Worm (Caenorhabditis elegans) whole organism, young adult: ENCODE measurements around the gene Y41E3.19.
A peak's percentile ranks its signal among the peaks of the same experiment; 100 is the strongest.

Source experiments
- B0261.1 ChIP-seq: sonication (generic microtip); optimal IDR thresholded peaks from 2 replicates; lab custom pipeline; 2016; ENCODE audit warnings: mild to moderate bottlenecking, missing genetic modification characterization, moderate library complexity, missing compliant biosample characterization
- C06A6.2 ChIP-seq: fragments of 200-800 bp; sonication (Bioruptor generic); conservative IDR thresholded peaks from 2 replicates; pipeline ENCODE4 v1.3.6; 2022; ENCODE audit warnings: missing genetic modification characterization, missing compliant biosample characterization
- C17E4.6 ChIP-seq: fragments of 200-800 bp; sonication (Bioruptor generic); IDR thresholded peaks from 2 replicates; pipeline ENCODE4 v1.3.6; 2022; ENCODE audit warnings: missing genetic modification reagents, missing genetic modification characterization, missing compliant biosample characterization
- F10E7.11 ChIP-seq: sonication (generic microtip); optimal IDR thresholded peaks from 2 replicates; lab custom pipeline; 2017; ENCODE audit warnings: mild to moderate bottlenecking, missing genetic modification characterization, moderate library complexity, missing compliant biosample characterization
- F37B4.10 ChIP-seq: fragments of 200-800 bp; sonication (Bioruptor generic); IDR thresholded peaks from 2 replicates; pipeline ENCODE4 v1.3.6; 2022; ENCODE audit warnings: missing genetic modification characterization, missing compliant biosample characterization
- F52B5.7 ChIP-seq: sonication (generic microtip); optimal IDR thresholded peaks from 2 replicates; lab custom pipeline; 2016; ENCODE audit warnings: mild to moderate bottlenecking, missing genetic modification characterization, missing compliant biosample characterization
- F57C9.4 ChIP-seq: sonication (generic microtip); optimal IDR thresholded peaks from 2 replicates; lab custom pipeline; 2017; ENCODE audit warnings: mild to moderate bottlenecking, missing genetic modification characterization, missing compliant biosample characterization
- K12H6.12 ChIP-seq: fragments of 200-800 bp; sonication (Bioruptor generic); optimal IDR thresholded peaks from 2 replicates; lab custom pipeline; 2018; ENCODE audit warnings: mild to moderate bottlenecking, missing genetic modification characterization, missing compliant biosample characterization
- T07F8.4 ChIP-seq: sonication (generic microtip); optimal IDR thresholded peaks from 2 replicates; lab custom pipeline; 2016; ENCODE audit warnings: mild to moderate bottlenecking, missing genetic modification characterization, moderate library complexity, missing compliant biosample characterization
- Y56A3A.18 ChIP-seq: fragments of 200-800 bp; sonication (Bioruptor generic); IDR thresholded peaks from 2 replicates; pipeline ENCODE4 v1.3.6; 2022; ENCODE audit warnings: missing genetic modification reagents, missing genetic modification characterization, missing compliant biosample characterization
- Y79H2A.3 ChIP-seq: fragments of 200-800 bp; sonication (Bioruptor generic); conservative IDR thresholded peaks from 2 replicates; pipeline ENCODE4 v1.3.6; 2022; ENCODE audit warnings: missing genetic modification reagents, missing genetic modification characterization, missing compliant biosample characterization
- Y95B8A.8 ChIP-seq: fragments of 200-800 bp; sonication (Bioruptor generic); IDR thresholded peaks from 2 replicates; pipeline ENCODE4 v1.3.6; 2022; ENCODE audit warnings: missing genetic modification reagents, missing genetic modification characterization, missing compliant biosample characterization
- athp-1 ChIP-seq: sonication (generic microtip); optimal IDR thresholded peaks from 2 replicates; lab custom pipeline; 2017; ENCODE audit warnings: mild to moderate bottlenecking, missing genetic modification characterization, missing compliant biosample characterization
- attf-3 ChIP-seq: fragments of 200-800 bp; sonication (Bioruptor generic); conservative IDR thresholded peaks from 2 replicates; pipeline ENCODE4 v1.3.6; 2022; ENCODE audit warnings: missing genetic modification reagents, missing genetic modification characterization, missing compliant biosample characterization
- attf-5 ChIP-seq: fragments of 200-800 bp; sonication (Bioruptor generic); optimal IDR thresholded peaks from 2 replicates; lab custom pipeline; 2018; ENCODE audit warnings: mild to moderate bottlenecking, missing genetic modification characterization, missing compliant biosample characterization
- cebp-1 ChIP-seq, 2 experiments: fragments of 200-800 bp in 1 of 2; sonication (Bioruptor generic) in 1 of 2; sonication (generic microtip) in 1 of 2; IDR thresholded peaks in 1 of 2; optimal IDR thresholded peaks in 1 of 2; 2 replicates each; pipeline versions ENCODE4 v1.3.6 to Lab custom; 2017 to 2022; ENCODE audit warnings: missing compliant biosample characterization in 2 of 2, missing genetic modification characterization in 2 of 2, mild to moderate bottlenecking in 1 of 2, missing genetic modification reagents in 1 of 2, moderate library complexity in 1 of 2
- ceh-100 ChIP-seq: fragments of 200-800 bp; sonication (Bioruptor generic); IDR thresholded peaks from 2 replicates; pipeline ENCODE4 v1.3.6; 2022; ENCODE audit warnings: missing genetic modification reagents, missing genetic modification characterization, missing compliant biosample characterization
- ceh-40 ChIP-seq: fragments of 200-800 bp; sonication (Bioruptor generic); IDR thresholded peaks from 2 replicates; pipeline ENCODE4 v1.3.6; 2022; ENCODE audit warnings: missing genetic modification characterization, missing compliant biosample characterization
- dox-1 ChIP-seq: fragments of 200-800 bp; sonication (Bioruptor generic); IDR thresholded peaks from 2 replicates; pipeline ENCODE4 v1.3.6; 2022; ENCODE audit warnings: missing genetic modification reagents, missing genetic modification characterization, missing compliant biosample characterization
- egl-44 ChIP-seq: fragments of 200-800 bp; sonication (Bioruptor generic); IDR thresholded peaks from 2 replicates; pipeline ENCODE4 v1.3.6; 2022; ENCODE audit warnings: missing genetic modification reagents, missing genetic modification characterization, missing compliant biosample characterization
- ekl-4 ChIP-seq: fragments of 200-800 bp; sonication (Bioruptor generic); IDR thresholded peaks from 2 replicates; pipeline ENCODE4 v1.3.6; 2022; ENCODE audit warnings: missing genetic modification reagents, missing genetic modification characterization, missing compliant biosample characterization
- ets-4 ChIP-seq: fragments of 200-800 bp; sonication (Bioruptor generic); optimal IDR thresholded peaks from 2 replicates; lab custom pipeline; 2018; ENCODE audit warnings: mild to moderate bottlenecking, missing genetic modification characterization, missing compliant biosample characterization
- fkh-3 ChIP-seq: sonication (generic microtip); optimal IDR thresholded peaks from 2 replicates; lab custom pipeline; 2016; ENCODE audit warnings: mild to moderate bottlenecking, missing genetic modification characterization, missing compliant biosample characterization
- hlh-26 ChIP-seq: fragments of 200-800 bp; sonication (Bioruptor generic); conservative IDR thresholded peaks from 2 replicates; pipeline ENCODE4 v1.3.6; 2022; ENCODE audit warnings: missing genetic modification reagents, missing genetic modification characterization, missing compliant biosample characterization
- hsf-1 ChIP-seq: fragments of 200-800 bp; sonication (Bioruptor generic); IDR thresholded peaks from 2 replicates; pipeline ENCODE4 v1.3.6; 2022; ENCODE audit warnings: missing genetic modification reagents, missing genetic modification characterization, missing compliant biosample characterization
- lag-1 ChIP-seq: fragments of 200-800 bp; sonication (Bioruptor generic); IDR thresholded peaks from 2 replicates; pipeline ENCODE4 v1.3.6; 2022; ENCODE audit warnings: missing genetic modification reagents, missing genetic modification characterization, missing compliant biosample characterization
- lsy-27 ChIP-seq: sonication (generic microtip); optimal IDR thresholded peaks from 2 replicates; lab custom pipeline; 2017; ENCODE audit warnings: missing genetic modification characterization, mild to moderate bottlenecking, missing compliant biosample characterization, antibody characterized with exemption, missing genotype, borderline replicate concordance; ENCODE audit not compliant: insufficient read depth
- madf-10 ChIP-seq: sonication (generic microtip); optimal IDR thresholded peaks from 2 replicates; lab custom pipeline; 2016; ENCODE audit warnings: mild to moderate bottlenecking, missing genetic modification characterization, missing compliant biosample characterization
- madf-8 ChIP-seq: fragments of 200-800 bp; sonication (Bioruptor generic); conservative IDR thresholded peaks from 2 replicates; pipeline ENCODE4 v1.3.6; 2022; ENCODE audit warnings: missing genetic modification reagents, missing genetic modification characterization, missing compliant biosample characterization
- mes-4 ChIP-seq: sonication (generic microtip); optimal IDR thresholded peaks from 2 replicates; lab custom pipeline; 2016; ENCODE audit warnings: missing genotype, missing genetic modification characterization, missing compliant biosample characterization
- nfya-1 ChIP-seq: sonication (generic microtip); optimal IDR thresholded peaks from 2 replicates; lab custom pipeline; 2017; ENCODE audit warnings: antibody characterized with exemption, missing compliant biosample characterization, missing genetic modification characterization, borderline replicate concordance; ENCODE audit not compliant: insufficient read depth
- nfya-2 ChIP-seq: fragments of 200-800 bp; sonication (Bioruptor generic); IDR thresholded peaks from 2 replicates; pipeline ENCODE4 v1.3.6; 2022; ENCODE audit warnings: missing genetic modification reagents, missing genetic modification characterization, missing compliant biosample characterization
- nhr-179 ChIP-seq: sonication (generic microtip); optimal IDR thresholded peaks from 2 replicates; lab custom pipeline; 2016; ENCODE audit warnings: mild to moderate bottlenecking, missing genetic modification characterization, missing compliant biosample characterization
- nhr-27 ChIP-seq: fragments of 200-800 bp; sonication (Bioruptor generic); optimal IDR thresholded peaks from 2 replicates; lab custom pipeline; 2018; ENCODE audit warnings: mild to moderate bottlenecking, missing genetic modification characterization, moderate library complexity, missing compliant biosample characterization
- nhr-90 ChIP-seq: sonication (generic microtip); optimal IDR thresholded peaks from 2 replicates; lab custom pipeline; 2016; ENCODE audit warnings: missing genotype, mild to moderate bottlenecking, missing genetic modification characterization, missing compliant biosample characterization
- pha-4 ChIP-seq: fragments of 150-350 bp; sonication (generic microtip); optimal IDR thresholded peaks from 2 replicates; lab custom pipeline; 2014; ENCODE audit warnings: missing biosample characterization, missing genetic modification reagents, missing genetic modification characterization
- rcor-1 ChIP-seq: fragments of 200-800 bp; sonication (Bioruptor generic); IDR thresholded peaks from 2 replicates; pipeline ENCODE4 v1.3.6; 2022; ENCODE audit warnings: missing genetic modification reagents, missing genetic modification characterization, missing compliant biosample characterization
- repo-1 ChIP-seq: sonication (generic microtip); optimal IDR thresholded peaks from 2 replicates; lab custom pipeline; 2017; ENCODE audit warnings: mild to moderate bottlenecking, missing genetic modification characterization, missing compliant biosample characterization
- sdz-38 ChIP-seq: sonication (generic microtip); optimal IDR thresholded peaks from 2 replicates; lab custom pipeline; 2016; ENCODE audit warnings: missing genotype, missing genetic modification characterization, missing compliant biosample characterization
- snpc-1.1 ChIP-seq: sonication (generic microtip); optimal IDR thresholded peaks from 2 replicates; lab custom pipeline; 2017; ENCODE audit warnings: missing genetic modification characterization, mild to moderate bottlenecking, missing compliant biosample characterization, antibody characterized with exemption, moderate library complexity, missing genotype, missing genetic modification reagents; ENCODE audit not compliant: insufficient read depth
- snpc-4 ChIP-seq, 5 experiments: fragments of 150-350 bp in 1 of 5; sonication (generic microtip) in 4 of 5; optimal IDR thresholded peaks; 2 replicates each; lab custom pipeline; 2014 to 2018; ENCODE audit warnings: missing genetic modification characterization in 5 of 5, missing biosample characterization in 3 of 5, antibody characterized with exemption in 2 of 5, mild to moderate bottlenecking in 2 of 5, missing compliant biosample characterization in 2 of 5, missing genotype in 2 of 5, moderate library complexity in 2 of 5, missing genetic modification reagents in 1 of 5
- sptf-2 ChIP-seq: fragments of 200-800 bp; sonication (Bioruptor generic); optimal IDR thresholded peaks from 2 replicates; lab custom pipeline; 2018; ENCODE audit warnings: mild to moderate bottlenecking, missing genetic modification characterization, missing compliant biosample characterization
- tbx-9 ChIP-seq: sonication (generic microtip); optimal IDR thresholded peaks from 2 replicates; lab custom pipeline; 2016; ENCODE audit warnings: borderline replicate concordance, missing genetic modification characterization, inconsistent platforms, missing compliant biosample characterization
- ztf-22 ChIP-seq: fragments of 200-800 bp; sonication (Bioruptor generic); optimal IDR thresholded peaks from 2 replicates; lab custom pipeline; 2018; ENCODE audit warnings: mild to moderate bottlenecking, missing genetic modification characterization, moderate library complexity, missing compliant biosample characterization
- ztf-3 ChIP-seq: fragments of 200-800 bp; sonication (Bioruptor generic); optimal IDR thresholded peaks from 2 replicates; lab custom pipeline; 2018; ENCODE audit warnings: mild to moderate bottlenecking, missing genetic modification characterization, missing compliant biosample characterization

Gene Y41E3.19

DNA sequence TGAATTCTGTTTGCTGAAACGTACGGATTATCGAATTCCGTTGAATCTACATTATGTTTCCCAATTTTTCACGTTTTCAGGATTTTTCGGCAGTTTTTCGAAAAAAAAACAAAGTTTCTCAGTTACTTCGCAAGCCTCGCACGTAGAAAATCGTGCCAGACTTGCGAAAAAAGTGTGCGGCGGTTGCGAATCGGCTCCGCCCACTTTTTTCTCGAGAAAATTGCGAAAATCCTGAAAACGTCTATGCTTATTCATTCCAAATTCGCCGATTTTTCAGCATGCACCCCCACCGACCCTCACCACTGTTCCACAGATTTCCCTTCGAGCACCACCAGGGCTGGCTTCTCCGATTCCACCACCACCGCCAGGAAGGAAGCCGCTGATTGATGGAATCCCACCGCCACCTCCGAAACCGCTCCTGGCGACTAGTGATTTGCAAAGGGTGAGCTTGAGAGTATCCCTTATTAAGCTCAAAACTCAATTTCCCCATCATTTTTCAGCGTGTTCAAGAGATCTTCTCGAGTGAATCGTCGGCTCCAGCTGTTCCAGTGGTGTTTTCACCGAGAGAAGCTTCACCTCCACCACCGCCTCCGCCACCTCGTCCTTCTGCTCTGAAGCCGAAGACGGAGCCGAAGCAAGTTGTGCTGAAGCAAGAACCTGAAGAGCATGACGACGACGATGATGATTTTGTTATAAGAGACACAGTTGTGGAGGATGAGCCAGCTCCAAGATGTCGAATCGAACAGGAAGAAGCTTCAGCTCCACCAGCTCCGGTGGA is 13.6 kb upstream of the Y41E3.19 start (continued):
- TF ChIP-seq snpc-1.1 (tag; lab: Kevin White, UChicago) (no peak), egl-44 (GFP tag; lab: Robert Waterston, UW) (no peak), T07F8.4 (tag; lab: Kevin White, UChicago) (no peak), F52B5.7 (no peak), ztf-3 (GFP tag; lab: Kevin White, UChicago) (no peak), tbx-9 (tag; lab: Kevin White, UChicago) (no peak), attf-3 (GFP tag; lab: Robert Waterston, UW) (no peak), nhr-179 (tag; lab: Kevin White, UChicago) (no peak), ceh-40 (GFP tag; lab: Robert Waterston, UW) (no peak), dox-1 (GFP tag; lab: Robert Waterston, UW) (peak; percentile 63), cebp-1 (GFP tag; IDR thresholded peaks at IDR 0.05; lab: Robert Waterston, UW) (no peak), cebp-1 (tag; optimal IDR thresholded peaks at IDR 0.05; lab: Kevin White, UChicago) (peak; percentile 44), attf-5 (GFP tag; lab: Kevin White, UChicago) (no peak), nfya-2 (no peak), ztf-22 (GFP tag; lab: Kevin White, UChicago) (no peak), hlh-26 (GFP tag; lab: Robert Waterston, UW) (0 out of 2 replicates have a peak, but pooled peaks have one; percentile 30), repo-1 (no peak), C06A6.2 (GFP tag; lab: Robert Waterston, UW) (no peak), nfya-1 (tag; lab: Kevin White, UChicago) (no peak), C17E4.6 (GFP tag; lab: Robert Waterston, UW) (no peak), ekl-4 (GFP tag; lab: Robert Waterston, UW) (no peak), madf-8 (GFP tag; lab: Robert Waterston, UW) (no peak; the same call in 1 of the 2 replicates), rcor-1 (GFP tag; lab: Robert Waterston, UW) (no peak), nhr-90 (tag; lab: Kevin White, UChicago) (no peak), sdz-38 (no peak), K12H6.12 (tag; lab: Kevin White, UChicago) (no peak), athp-1 (tag; lab: Kevin White, UChicago) (peak; percentile 29), mes-4 (no peak), Y56A3A.18 (GFP tag; lab: Robert Waterston, UW) (0 out of 2 replicates have a peak, but pooled peaks have one; percentile 40), fkh-3 (tag; lab: Kevin White, UChicago) (no peak), snpc-4 (GFP tag; optimal IDR thresholded peaks at IDR 0.05; lab: Kevin White, UChicago) (peak; percentile 68), snpc-4 (tag; optimal IDR thresholded peaks at IDR 0.05; lab: Kevin White, UChicago) (peak in 3 of 4 experiments; percentile 58 to 91 (median 80)), hsf-1 (GFP tag; lab: Robert Waterston, UW) (no peak; the same call in 1 of the 2 replicates), B0261.1 (tag; lab: Kevin White, UChicago) (no peak), sptf-2 (GFP tag; lab: Kevin White, UChicago) (no peak), lsy-27 (tag; lab: Kevin White, UChicago) (no peak), lag-1 (no peak), F57C9.4 (no peak), ceh-100 (GFP tag; lab: Robert Waterston, UW) (0 out of 2 replicates have a peak, but pooled peaks have one; percentile 29), Y95B8A.8 (no peak), nhr-27 (tag; lab: Kevin White, UChicago) (no peak), Y79H2A.3 (GFP tag; lab: Robert Waterston, UW) (peak; percentile 50; the same call in 1 of the 2 replicates), ets-4 (GFP tag; lab: Kevin White, UChicago) (no peak), madf-10 (tag; lab: Kevin White, UChicago) (no peak), pha-4 (tag; lab: Kevin White, UChicago) (no peak), F37B4.10 (0 out of 2 replicates have a peak, but pooled peaks have one; percentile 75), F10E7.11 (tag; lab: Kevin White, UChicago) (no peak)
